Worm (Caenorhabditis elegans): ENCODE measurements around the gene Y54G2A.10.

- no peak for TF ChIP-seq ama-1 (optimal IDR thresholded peaks at IDR 0.05)
- no peak for TF ChIP-seq scrt-1 (GFP tag; IDR thresholded peaks at IDR 0.05)
- TF ChIP-seq ets-7 (tag; optimal IDR thresholded peaks at IDR 0.05) = no peak
- TF ChIP-seq B0310.2 (tag; optimal IDR thresholded peaks at IDR 0.05) = no peak
- TF ChIP-seq tbx-37 (GFP tag; conservative IDR thresholded peaks at IDR 0.05) = no peak
- TF ChIP-seq tbx-11 (GFP tag; IDR thresholded peaks at IDR 0.05) = no peak
- TF ChIP-seq flt-1 (GFP tag; IDR thresholded peaks at IDR 0.05) = no peak
- TF ChIP-seq hnd-1 (tag; optimal IDR thresholded peaks at IDR 0.05) = no peak
- no peak for TF ChIP-seq F13C5.2 (tag; optimal IDR thresholded peaks at IDR 0.05)
These were observed 40.3 kb upstream of the Y54G2A.10 start, which contains the start of gene Y54G2A.38 for ce11 chrIV:2759163-2759562.
